Worm (Caenorhabditis elegans) whole organism, L1 larva: ENCODE results near the gene T09B9.1.

Source experiments
- ama-1 ChIP-seq: fragments of 150-350 bp; optimal IDR thresholded peaks from 2 replicates; lab custom pipeline; 2014
- efl-3 ChIP-seq: fragments of 200-800 bp; sonication (Bioruptor generic); optimal IDR thresholded peaks from 2 replicates; lab custom pipeline; 2018; ENCODE audit warnings: mild to moderate bottlenecking, missing genetic modification characterization, missing compliant biosample characterization
- fkh-8 ChIP-seq: sonication (generic microtip); optimal IDR thresholded peaks from 2 replicates; lab custom pipeline; 2016; ENCODE audit warnings: mild to moderate bottlenecking, missing genetic modification characterization, missing compliant biosample characterization
- lin-39 ChIP-seq: fragments of 150-350 bp; optimal IDR thresholded peaks from 2 replicates; lab custom pipeline; 2014; ENCODE audit warnings: missing biosample characterization, missing genetic modification reagents, missing genetic modification characterization
- nhr-28 ChIP-seq: fragments of 150-350 bp; optimal IDR thresholded peaks from 2 replicates; lab custom pipeline; 2014; ENCODE audit warnings: missing biosample characterization, missing genetic modification characterization
- nhr-47 ChIP-seq: sonication (generic microtip); optimal IDR thresholded peaks from 2 replicates; lab custom pipeline; 2016; ENCODE audit warnings: mild to moderate bottlenecking, missing genetic modification characterization, moderate library complexity, missing compliant biosample characterization
- pag-3 ChIP-seq: sonication (generic microtip); optimal IDR thresholded peaks from 2 replicates; lab custom pipeline; 2017; ENCODE audit warnings: missing genetic modification characterization, mild to moderate bottlenecking, missing compliant biosample characterization, antibody characterized with exemption, borderline replicate concordance; ENCODE audit not compliant: insufficient read depth
- pqm-1 ChIP-seq: sonication (generic microtip); optimal IDR thresholded peaks from 3 replicates; lab custom pipeline; 2017; ENCODE audit warnings: missing biosample characterization, missing genetic modification characterization
- skn-1 ChIP-seq: fragments of 150-350 bp; optimal IDR thresholded peaks from 2 replicates; lab custom pipeline; 2014; ENCODE audit warnings: missing biosample characterization, missing genetic modification characterization
- tbx-2 ChIP-seq: sonication (generic microtip); optimal IDR thresholded peaks from 2 replicates; lab custom pipeline; 2016; ENCODE audit warnings: missing genetic modification characterization, missing compliant biosample characterization
- xbp-1 ChIP-seq: sonication (generic microtip); optimal IDR thresholded peaks from 2 replicates; lab custom pipeline; 2016; ENCODE audit warnings: missing genetic modification characterization, missing compliant biosample characterization

DNA sequence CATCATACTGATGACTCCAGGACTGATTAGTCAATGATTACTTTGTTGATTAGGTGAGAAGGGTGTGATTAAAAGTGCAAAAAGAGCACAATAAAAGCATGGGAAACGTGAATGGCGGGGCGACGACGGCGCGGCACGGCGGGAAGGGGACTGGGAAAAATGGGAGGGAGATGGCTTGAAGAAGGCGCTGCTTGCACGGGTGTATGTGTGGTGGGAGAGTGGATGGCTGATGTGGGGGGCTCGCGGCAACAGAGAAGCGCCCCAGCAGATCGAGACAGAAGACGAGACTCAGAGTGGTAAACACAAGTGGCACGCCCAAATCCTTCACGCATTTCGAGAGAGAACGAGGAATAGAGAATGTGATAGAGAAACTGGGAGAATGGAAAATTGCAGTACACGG, 19.3 kb upstream of the T09B9.1 start, which contains the start of gene F15G9.5:
- TF ChIP-seq fkh-8 (tag; lab: Kevin White, UChicago), result peak; percentile 57
- TF ChIP-seq nhr-47 (tag; lab: Kevin White, UChicago), result peak; percentile 15
- no peak for TF ChIP-seq pqm-1
- no peak for TF ChIP-seq nhr-28 (tag; lab: Kevin White, UChicago)
- TF ChIP-seq efl-3 (GFP tag; lab: Kevin White, UChicago), result no peak
- TF ChIP-seq pag-3 (tag; lab: Kevin White, UChicago), result no peak
- TF ChIP-seq ama-1 (lab: Kevin White, UChicago), result no peak
- no peak for TF ChIP-seq lin-39
- TF ChIP-seq xbp-1 (tag; lab: Kevin White, UChicago), result no peak
- TF ChIP-seq tbx-2, result peak; percentile 40
- no peak for TF ChIP-seq skn-1 (tag; lab: Kevin White, UChicago)
